Worm (Caenorhabditis elegans) whole organism, L4/young adult: Measurements from ENCODE around the gene hsp-12.3.

ENCODE experiments used
- W03F9.2 ChIP-seq: fragments of 150-350 bp; optimal IDR thresholded peaks from 2 replicates; lab custom pipeline; 2014; ENCODE audit warnings: missing biosample characterization, missing genetic modification characterization
- dao-5 ChIP-seq: sonication (generic microtip); optimal IDR thresholded peaks from 2 replicates; lab custom pipeline; 2016; ENCODE audit warnings: missing genotype, missing genetic modification characterization, moderate library complexity, missing compliant biosample characterization
- him-1 ChIP-seq: sonication (generic microtip); optimal IDR thresholded peaks from 2 replicates; lab custom pipeline; 2016; ENCODE audit warnings: missing genotype, missing genetic modification reagents, missing genetic modification characterization, missing compliant biosample characterization

- TF ChIP-seq him-1 (tag; lab: Kevin White, UChicago) (no peak), W03F9.2 (no peak), dao-5 (no peak)
Observed at ce11 chrIV:9464345-9464783, 19.1 kb upstream of the hsp-12.3 start.
